Fruit fly (Drosophila melanogaster): ENCODE measurements around the gene CG31800.

dm6 chr2L:19045111-19045560 lies 10.8 kb upstream of the CG31800 start, which contains the start of the genes Ttc19 and Acn:
- TF ChIP-seq Sin3A (optimal IDR thresholded peaks at IDR 0.05) (no peak), Myc (optimal IDR thresholded peaks at IDR 0.05) (no peak), insv (optimal IDR thresholded peaks at IDR 0.05) (no peak), h (optimal IDR thresholded peaks at IDR 0.05) (no peak)
